Worm (Caenorhabditis elegans) whole organism, late embryonic: ENCODE data around the gene tag-131.
A peak's percentile ranks its signal among the peaks of the same experiment; 100 is the strongest.

Source experiments
- F13H6.1 ChIP-seq: sonication (generic microtip); optimal IDR thresholded peaks from 2 replicates; lab custom pipeline; 2016; ENCODE audit warnings: missing genetic modification characterization, missing compliant biosample characterization
- K09A11.1 ChIP-seq: sonication (generic microtip); optimal IDR thresholded peaks from 2 replicates; lab custom pipeline; 2017; ENCODE audit warnings: antibody characterized with exemption, mild to moderate bottlenecking, missing genetic modification characterization, missing compliant biosample characterization; ENCODE audit not compliant: insufficient read depth
- T23F11.4 ChIP-seq: fragments of 200-800 bp; sonication (Bioruptor generic); optimal IDR thresholded peaks from 2 replicates; lab custom pipeline; 2018; ENCODE audit warnings: mild to moderate bottlenecking, missing genetic modification characterization, missing compliant biosample characterization
- ahr-1 ChIP-seq: sonication (generic microtip); optimal IDR thresholded peaks from 2 replicates; lab custom pipeline; 2016; ENCODE audit warnings: missing genetic modification characterization, missing compliant biosample characterization
- ama-1 ChIP-seq: fragments of 150-350 bp; optimal IDR thresholded peaks from 2 replicates; lab custom pipeline; 2014
- ceh-18 ChIP-seq: sonication (generic microtip); optimal IDR thresholded peaks from 2 replicates; lab custom pipeline; 2016; ENCODE audit warnings: missing genetic modification characterization, missing compliant biosample characterization
- ceh-2 ChIP-seq: sonication (generic microtip); optimal IDR thresholded peaks from 2 replicates; lab custom pipeline; 2016; ENCODE audit warnings: missing genotype, missing genetic modification characterization, missing compliant biosample characterization
- ceh-22 ChIP-seq: sonication (generic microtip); optimal IDR thresholded peaks from 2 replicates; lab custom pipeline; 2017; ENCODE audit warnings: missing biosample characterization, missing genetic modification characterization
- ceh-24 ChIP-seq: sonication (generic microtip); optimal IDR thresholded peaks from 2 replicates; lab custom pipeline; 2016; ENCODE audit warnings: mild to moderate bottlenecking, missing genetic modification characterization, missing compliant biosample characterization
- ceh-31 ChIP-seq: sonication (generic microtip); optimal IDR thresholded peaks from 2 replicates; lab custom pipeline; 2016; ENCODE audit warnings: missing genetic modification characterization, missing compliant biosample characterization
- ceh-34 ChIP-seq: sonication (generic microtip); optimal IDR thresholded peaks from 2 replicates; lab custom pipeline; 2016; ENCODE audit warnings: mild to moderate bottlenecking, missing genetic modification characterization, missing compliant biosample characterization
- ceh-45 ChIP-seq: fragments of 200-800 bp; sonication (Bioruptor generic); IDR thresholded peaks from 2 replicates; pipeline ENCODE4 v1.3.6; 2022; ENCODE audit warnings: missing genetic modification reagents, missing genetic modification characterization, missing compliant biosample characterization
- ceh-9 ChIP-seq: sonication (generic microtip); optimal IDR thresholded peaks from 2 replicates; lab custom pipeline; 2016; ENCODE audit warnings: mild to moderate bottlenecking, missing genetic modification characterization, inconsistent platforms, missing compliant biosample characterization
- che-1 ChIP-seq: sonication (generic microtip); optimal IDR thresholded peaks from 2 replicates; lab custom pipeline; 2016; ENCODE audit warnings: mild to moderate bottlenecking, missing genetic modification characterization, missing compliant biosample characterization
- dve-1 ChIP-seq: sonication (generic microtip); optimal IDR thresholded peaks from 2 replicates; lab custom pipeline; 2017; ENCODE audit warnings: antibody characterized with exemption, mild to moderate bottlenecking, missing genetic modification characterization, missing compliant biosample characterization
- elt-2 ChIP-seq: sonication (generic microtip); optimal IDR thresholded peaks from 2 replicates; lab custom pipeline; 2016; ENCODE audit warnings: missing genetic modification reagents, missing genetic modification characterization, missing compliant biosample characterization
- ets-4 ChIP-seq: sonication (generic microtip); optimal IDR thresholded peaks from 2 replicates; lab custom pipeline; 2016; ENCODE audit warnings: missing genetic modification characterization, missing compliant biosample characterization
- fax-1 ChIP-seq: sonication (generic microtip); optimal IDR thresholded peaks from 2 replicates; lab custom pipeline; 2016; ENCODE audit warnings: missing genotype, missing genetic modification characterization, missing compliant biosample characterization
- gmeb-2 ChIP-seq: sonication (generic microtip); optimal IDR thresholded peaks from 2 replicates; lab custom pipeline; 2016; ENCODE audit warnings: missing genetic modification characterization, inconsistent platforms, missing compliant biosample characterization
- hlh-13 ChIP-seq: fragments of 200-800 bp; sonication (Bioruptor generic); optimal IDR thresholded peaks from 2 replicates; lab custom pipeline; 2018; ENCODE audit warnings: mild to moderate bottlenecking, missing genetic modification characterization, missing compliant biosample characterization
- hlh-15 ChIP-seq: sonication (generic microtip); optimal IDR thresholded peaks from 2 replicates; lab custom pipeline; 2016; ENCODE audit warnings: missing genetic modification characterization, missing compliant biosample characterization
- hlh-30 ChIP-seq: sonication (generic microtip); optimal IDR thresholded peaks from 2 replicates; lab custom pipeline; 2017; ENCODE audit warnings: antibody characterized with exemption, missing genetic modification characterization, missing compliant biosample characterization; ENCODE audit not compliant: insufficient read depth
- lin-11 ChIP-seq: fragments of 200-800 bp; sonication (Bioruptor generic); optimal IDR thresholded peaks from 2 replicates; lab custom pipeline; 2018; ENCODE audit warnings: mild to moderate bottlenecking, missing genetic modification characterization, missing compliant biosample characterization
- nfya-1 ChIP-seq: sonication (generic microtip); optimal IDR thresholded peaks from 2 replicates; lab custom pipeline; 2017; ENCODE audit warnings: missing genetic modification characterization, mild to moderate bottlenecking, missing compliant biosample characterization, antibody characterized with exemption, moderate library complexity
- nhr-232 ChIP-seq: sonication (generic microtip); optimal IDR thresholded peaks from 2 replicates; lab custom pipeline; 2016; ENCODE audit warnings: missing genetic modification characterization, missing compliant biosample characterization
- odd-2 ChIP-seq: sonication (generic microtip); optimal IDR thresholded peaks from 2 replicates; lab custom pipeline; 2017; ENCODE audit warnings: antibody characterized with exemption, mild to moderate bottlenecking, missing genetic modification characterization, missing compliant biosample characterization
- pha-2 ChIP-seq: sonication (generic microtip); optimal IDR thresholded peaks from 2 replicates; lab custom pipeline; 2017; ENCODE audit warnings: mild to moderate bottlenecking, missing genetic modification characterization, missing compliant biosample characterization
- pqm-1 ChIP-seq: sonication (generic microtip); optimal IDR thresholded peaks from 2 replicates; lab custom pipeline; 2016; ENCODE audit warnings: missing genetic modification characterization, missing compliant biosample characterization
- rnt-1 ChIP-seq: sonication (generic microtip); optimal IDR thresholded peaks from 2 replicates; lab custom pipeline; 2016; ENCODE audit warnings: missing genetic modification characterization, missing compliant biosample characterization
- sox-4 ChIP-seq: sonication (generic microtip); optimal IDR thresholded peaks from 2 replicates; lab custom pipeline; 2017; ENCODE audit warnings: mild to moderate bottlenecking, missing genetic modification characterization, inconsistent platforms, missing compliant biosample characterization
- syd-9 ChIP-seq: sonication (generic microtip); optimal IDR thresholded peaks from 2 replicates; lab custom pipeline; 2016; ENCODE audit warnings: mild to moderate bottlenecking, missing genetic modification characterization, moderate library complexity, missing compliant biosample characterization
- tbx-2 ChIP-seq: sonication (generic microtip); optimal IDR thresholded peaks from 2 replicates; lab custom pipeline; 2016; ENCODE audit warnings: missing genetic modification characterization, missing compliant biosample characterization
- tbx-7 ChIP-seq: sonication (generic microtip); optimal IDR thresholded peaks from 2 replicates; lab custom pipeline; 2016; ENCODE audit warnings: missing genotype, missing genetic modification characterization, missing compliant biosample characterization
- ttx-3 ChIP-seq: sonication (generic microtip); optimal IDR thresholded peaks from 2 replicates; lab custom pipeline; 2016; ENCODE audit warnings: missing genetic modification reagents, missing genetic modification characterization, missing compliant biosample characterization
- unc-3 ChIP-seq, 2 experiments: fragments of 200-800 bp in 1 of 2; sonication (Bioruptor generic) in 1 of 2; sonication (generic microtip) in 1 of 2; conservative IDR thresholded peaks in 1 of 2; optimal IDR thresholded peaks in 1 of 2; 2 replicates each; pipeline versions ENCODE4 v1.3.6 to Lab custom; 2016 to 2022; ENCODE audit warnings: missing compliant biosample characterization in 2 of 2, missing genetic modification characterization in 2 of 2, missing genetic modification reagents in 1 of 2
- unc-55 ChIP-seq: sonication (generic microtip); optimal IDR thresholded peaks from 2 replicates; lab custom pipeline; 2017; ENCODE audit warnings: missing biosample characterization, missing genetic modification reagents, missing genetic modification characterization
- ztf-16 ChIP-seq: sonication (generic microtip); optimal IDR thresholded peaks from 2 replicates; lab custom pipeline; 2017; ENCODE audit warnings: missing genetic modification characterization, missing compliant biosample characterization

Gene tag-131

DNA sequence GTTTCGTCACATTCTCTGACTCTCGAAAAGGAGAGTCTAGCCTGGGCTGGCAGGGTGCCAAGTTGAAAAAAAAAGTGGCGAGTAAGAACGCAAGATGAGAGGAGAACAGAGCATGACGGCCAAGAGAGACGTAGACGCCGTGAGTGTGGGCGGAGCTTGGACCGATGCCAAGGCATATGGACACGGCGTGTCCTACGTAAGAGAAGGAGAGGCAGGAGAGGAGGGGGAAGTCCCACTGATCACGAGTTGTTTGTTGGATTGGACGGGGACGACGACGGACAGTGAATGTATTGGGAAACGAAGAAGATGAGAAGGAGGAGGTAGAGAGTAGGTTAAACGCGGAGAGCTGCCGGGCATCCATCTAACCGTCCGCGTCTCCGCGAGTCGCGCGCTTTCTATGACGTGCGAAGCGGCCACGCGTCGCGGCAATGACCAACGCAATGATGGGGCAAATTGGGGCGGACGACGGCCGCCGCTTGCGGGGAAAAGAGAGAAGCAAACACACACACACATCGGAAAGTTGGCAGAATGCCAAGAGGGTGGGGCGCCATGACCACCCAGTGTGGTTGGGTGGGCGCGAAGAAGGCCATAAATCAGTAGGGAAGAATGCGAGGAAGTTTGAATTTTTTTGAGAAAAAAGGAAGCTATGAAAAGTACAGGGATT lies 35.4 kb upstream of the tag-131 start (continued):
- TF ChIP-seq tbx-7 (peak; percentile 51), K09A11.1 (tag; lab: Kevin White, UChicago) (peak; percentile 14), ama-1 (lab: Kevin White, UChicago) (no peak), F13H6.1 (peak; percentile 98), gmeb-2 (tag; lab: Kevin White, UChicago) (no peak), fax-1 (peak; percentile 46), syd-9 (tag; lab: Kevin White, UChicago) (peak; percentile 81), ahr-1 (no peak), dve-1 (tag; lab: Kevin White, UChicago) (peak; percentile 63), pha-2 (tag; lab: Kevin White, UChicago) (peak; percentile 86), ttx-3 (no peak), ceh-9 (no peak), T23F11.4 (GFP tag; lab: Kevin White, UChicago) (peak; percentile 88), hlh-15 (tag; lab: Kevin White, UChicago) (no peak), ceh-45 (GFP tag; lab: Robert Waterston, UW) (no peak), che-1 (peak; percentile 48), odd-2 (tag; lab: Kevin White, UChicago) (no peak), nhr-232 (tag; lab: Kevin White, UChicago) (peak; percentile 4), ztf-16 (tag; lab: Kevin White, UChicago) (peak; percentile 14), ceh-2 (tag; lab: Kevin White, UChicago) (peak; percentile 90), ceh-34 (tag; lab: Kevin White, UChicago) (peak; percentile 97), ceh-22 (tag; lab: Kevin White, UChicago) (no peak)

- TF ChIP-seq rnt-1 (tag; lab: Kevin White, UChicago): peak; percentile 29
- peak; percentile 88 for TF ChIP-seq unc-55 (GFP tag; lab: Kevin White, UChicago)
- TF ChIP-seq unc-3 (GFP tag; conservative IDR thresholded peaks at IDR 0.05; lab: Robert Waterston, UW): no peak
- TF ChIP-seq unc-3 (tag; optimal IDR thresholded peaks at IDR 0.05; lab: Kevin White, UChicago): no peak
- peak; percentile 38 for TF ChIP-seq ceh-18
- TF ChIP-seq ceh-22 (tag; lab: Kevin White, UChicago): no peak
- peak; percentile 42 for TF ChIP-seq ceh-34 (tag; lab: Kevin White, UChicago)
Measured at ce11 chrIII:4283175-4283574, 34.3 kb upstream of the tag-131 start.

DNA sequence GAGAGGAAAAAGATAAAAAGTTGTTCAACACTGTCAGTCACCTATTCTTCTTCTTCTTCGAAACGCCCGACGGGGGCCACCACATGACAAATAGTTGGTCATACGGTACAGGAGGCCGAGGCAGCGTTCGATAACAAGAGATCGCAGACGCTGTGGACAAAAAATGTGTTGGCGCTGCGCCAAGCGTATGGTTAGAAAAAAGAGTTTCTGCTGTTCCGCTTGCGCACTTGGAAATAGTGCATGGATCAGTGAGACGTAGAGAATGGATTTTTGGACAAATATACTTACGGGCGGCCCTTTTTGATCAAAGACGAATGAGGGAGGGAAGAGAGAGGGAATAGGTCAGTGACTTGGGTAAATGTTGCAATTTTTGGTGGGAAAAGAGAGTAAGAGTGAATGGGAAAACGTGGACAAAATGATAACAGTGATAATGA lies 32.8 kb upstream of the tag-131 start:
- TF ChIP-seq ceh-31: no peak
- TF ChIP-seq pqm-1 (tag; lab: Kevin White, UChicago): peak; percentile 14
- TF ChIP-seq ceh-18: peak; percentile 48
- TF ChIP-seq tbx-2: peak; percentile 27
- TF ChIP-seq sox-4 (tag; lab: Kevin White, UChicago): no peak
- no peak for TF ChIP-seq nfya-1 (tag; lab: Kevin White, UChicago)
- peak; percentile 79 for TF ChIP-seq hlh-30 (tag; lab: Kevin White, UChicago)
- peak; percentile 23 for TF ChIP-seq elt-2
- no peak for TF ChIP-seq lin-11 (tag; lab: Kevin White, UChicago)
- TF ChIP-seq, all 69 proteins: peak for 5

- no peak for TF ChIP-seq ceh-24 (tag; lab: Kevin White, UChicago)
- no peak for TF ChIP-seq hlh-13
- TF ChIP-seq ets-4: no peak
- TF ChIP-seq, all 69 proteins: peak for 0
Measured at ce11 chrIII:4287379-4287778, 30.1 kb upstream of the tag-131 start, which contains the start of gene R10E4.3. Gene R10E4.3, minus strand, starts transcription at chrIII:4287479.
